Worm (Caenorhabditis elegans): Measurements from ENCODE around the gene T26A5.6.

- TF ChIP-seq tab-1 (GFP tag; IDR thresholded peaks at IDR 0.05) (no peak), T22C8.4 (GFP tag; IDR thresholded peaks at IDR 0.05) (no peak), flt-1 (GFP tag; IDR thresholded peaks at IDR 0.05) (no peak), ztf-23 (GFP tag; IDR thresholded peaks at IDR 0.05) (no peak), cog-1 (tag; optimal IDR thresholded peaks at IDR 0.05) (no peak), ztf-29 (GFP tag; IDR thresholded peaks at IDR 0.05) (no peak)
Observed at ce11 chrIII:6439854-6440253, 10.6 kb downstream of the T26A5.6 start.

Measured in whole organism, midembryonic.